3 fruit fly cellular contexts compared by ENCODE assay signal in genomic region chrX:10744315-10744767, dm6.
A peak's percentile ranks its signal among the peaks of the same experiment; 100 is the strongest.
TF ChIP-seq lines count a peak whose summit lies in the region.

ras (plus strand) TSS chrX:10744502.

- TF ChIP-seq CTCF in whole organism, embryonic (GFP tag; optimal IDR thresholded peaks at IDR 0.05; lab: Kevin White, UChicago): no peak

TF ChIP-seq in whole organism, adult, 20 proteins besides CTCF, POLR2A, EP300 and RAD21:
- TF ChIP-seq Clk (GFP tag; optimal IDR thresholded peaks at IDR 0.05; lab: Kevin White, UChicago) (no peak), pad (GFP tag; optimal IDR thresholded peaks at IDR 0.05; lab: Kevin White, UChicago) (peak; percentile 35), CG5204 (GFP tag; optimal IDR thresholded peaks at IDR 0.05; lab: Kevin White, UChicago) (no peak), bab1 (GFP tag; optimal IDR thresholded peaks at IDR 0.05; lab: Kevin White, UChicago) (no peak), cnc (optimal IDR thresholded peaks at IDR 0.05; lab: Kevin White, UChicago) (no peak), toe (GFP tag; optimal IDR thresholded peaks at IDR 0.05; lab: Kevin White, UChicago) (no peak), tj (GFP tag; optimal IDR thresholded peaks at IDR 0.05; lab: Kevin White, UChicago) (peak; percentile 23), Mnt (GFP tag; optimal IDR thresholded peaks at IDR 0.05; lab: Kevin White, UChicago) (peak; percentile 16), cic (GFP tag; optimal IDR thresholded peaks at IDR 0.05; lab: Kevin White, UChicago) (no peak), CG11617 (GFP tag; optimal IDR thresholded peaks at IDR 0.05; lab: Kevin White, UChicago) (no peak), ovo (GFP tag; optimal IDR thresholded peaks at IDR 0.05; lab: Kevin White, UChicago) (peak; percentile 88), CG12768 (GFP tag; optimal IDR thresholded peaks at IDR 0.05; lab: Kevin White, UChicago) (no peak), CG1620 (GFP tag; optimal IDR thresholded peaks at IDR 0.05; lab: Kevin White, UChicago) (no peak), CG14711 (tag; optimal IDR thresholded peaks at IDR 0.05; lab: Kevin White, UChicago) (no peak), CG33017 (tag; optimal IDR thresholded peaks at IDR 0.05; lab: Kevin White, UChicago) (no peak), CG7045 (GFP tag; optimal IDR thresholded peaks at IDR 0.05; lab: Kevin White, UChicago) (no peak), Hr96 (GFP tag; optimal IDR thresholded peaks at IDR 0.05; lab: Kevin White, UChicago) (no peak), Crg-1 (GFP tag; optimal IDR thresholded peaks at IDR 0.05; lab: Kevin White, UChicago) (no peak), CG7101 (tag; optimal IDR thresholded peaks at IDR 0.05; lab: Kevin White, UChicago) (no peak), kay (GFP tag; lab: Kevin White, UChicago; ENCODE audit: borderline replicate concordance) (no peak)

TF ChIP-seq in whole organism, embryonic, 481 proteins besides CTCF, POLR2A, EP300 and RAD21 (continues in another document):
- TF ChIP-seq Bteb2 (GFP tag; optimal IDR thresholded peaks at IDR 0.05; lab: Kevin White, UChicago) (no peak), Side (GFP tag; optimal IDR thresholded peaks at IDR 0.05; lab: Kevin White, UChicago) (peak; percentile 19), CG15696 (tag; optimal IDR thresholded peaks at IDR 0.05; lab: Kevin White, UChicago) (no peak), ems (GFP tag; optimal IDR thresholded peaks at IDR 0.05; lab: Kevin White, UChicago) (no peak), onecut (GFP tag; IDR thresholded peaks at IDR 0.05; lab: Robert Waterston, UW) (peak; percentile 96), Mrtf (GFP tag; IDR thresholded peaks at IDR 0.05; lab: Robert Waterston, UW) (no peak), CoRest (tag; optimal IDR thresholded peaks at IDR 0.05; lab: Kevin White, UChicago) (no peak), nerfin-1 (tag; optimal IDR thresholded peaks at IDR 0.05; lab: Kevin White, UChicago) (no peak), CG7987 (GFP tag; optimal IDR thresholded peaks at IDR 0.05; lab: Kevin White, UChicago) (peak; percentile 16), Tbp (GFP tag; optimal IDR thresholded peaks at IDR 0.05; lab: Kevin White, UChicago) (no peak), Sox100B (GFP tag; optimal IDR thresholded peaks at IDR 0.05; lab: Kevin White, UChicago) (no peak), HHEX (GFP tag; optimal IDR thresholded peaks at IDR 0.05; lab: Kevin White, UChicago) (no peak), slbo (GFP tag; IDR thresholded peaks at IDR 0.05; lab: Robert Waterston, UW) (no peak), CG11504 (tag; optimal IDR thresholded peaks at IDR 0.05; lab: Kevin White, UChicago) (peak; percentile 85), Aef1 (GFP tag; IDR thresholded peaks at IDR 0.05; lab: Robert Waterston, UW) (no peak), tll (GFP tag; optimal IDR thresholded peaks at IDR 0.05; lab: Kevin White, UChicago) (no peak), grn (GFP tag; optimal IDR thresholded peaks at IDR 0.05; lab: Kevin White, UChicago) (peak; percentile 60), chm (GFP tag; IDR thresholded peaks at IDR 0.05; lab: Robert Waterston, UW) (no peak), CG8290 (GFP tag; optimal IDR thresholded peaks at IDR 0.05; lab: Kevin White, UChicago) (no peak), CG8290 (tag; optimal IDR thresholded peaks at IDR 0.05; lab: Kevin White, UChicago) (peak in 1 of 2 experiments; percentile 38), CG8281 (tag; optimal IDR thresholded peaks at IDR 0.05; lab: Kevin White, UChicago) (peak; percentile 18), sd (tag; optimal IDR thresholded peaks at IDR 0.05; lab: Kevin White, UChicago) (peak; percentile 9), az2 (GFP tag; optimal IDR thresholded peaks at IDR 0.05; lab: Kevin White, UChicago) (no peak), crol (GFP tag; IDR thresholded peaks at IDR 0.05; lab: Robert Waterston, UW) (peak; percentile 93), CG11456 (GFP tag; IDR thresholded peaks at IDR 0.05; lab: Robert Waterston, UW) (no peak), Spps (tag; optimal IDR thresholded peaks at IDR 0.05; lab: Kevin White, UChicago) (no peak), klu (GFP tag; IDR thresholded peaks at IDR 0.05; lab: Robert Waterston, UW) (0 out of 2 replicates have a peak, but pooled peaks have one; percentile 26), CG3847 (GFP tag; IDR thresholded peaks at IDR 0.05; lab: Robert Waterston, UW) (no peak), caup (GFP tag; optimal IDR thresholded peaks at IDR 0.05; lab: Kevin White, UChicago; ENCODE audit: severe bottlenecking) (no peak), CG17829 (tag; optimal IDR thresholded peaks at IDR 0.05; lab: Kevin White, UChicago) (no peak), BtbVII (GFP tag; optimal IDR thresholded peaks at IDR 0.05; lab: Kevin White, UChicago) (no peak), bcd (GFP tag; optimal IDR thresholded peaks at IDR 0.05; lab: Kevin White, UChicago) (no peak), CG15601 (tag; optimal IDR thresholded peaks at IDR 0.05; lab: Kevin White, UChicago) (no peak), CG4617 (GFP tag; optimal IDR thresholded peaks at IDR 0.05; lab: Kevin White, UChicago; ENCODE audit: borderline replicate concordance) (no peak), pros (GFP tag; optimal IDR thresholded peaks at IDR 0.05; lab: Kevin White, UChicago) (peak; percentile 83), sc (optimal IDR thresholded peaks at IDR 0.05; lab: Kevin White, UChicago) (no peak), sc (GFP tag; optimal IDR thresholded peaks at IDR 0.05; lab: Kevin White, UChicago) (no peak), Deaf1 (tag; optimal IDR thresholded peaks at IDR 0.05; lab: Kevin White, UChicago) (peak; percentile 70), otp (GFP tag; IDR thresholded peaks at IDR 0.05; lab: Robert Waterston, UW) (no peak)

TF ChIP-seq in whole organism, prepupa, 60 proteins besides CTCF, POLR2A, EP300 and RAD21:
- TF ChIP-seq Eip93F (GFP tag; optimal IDR thresholded peaks at IDR 0.05; lab: Kevin White, UChicago): no peak
- TF ChIP-seq spab (GFP tag; optimal IDR thresholded peaks at IDR 0.05; lab: Kevin White, UChicago): no peak
- peak; percentile 11 for TF ChIP-seq CG6276 (GFP tag; optimal IDR thresholded peaks at IDR 0.05; lab: Kevin White, UChicago)
- peak; percentile 50 for TF ChIP-seq Eip78C (GFP tag; lab: Kevin White, UChicago)
- no peak for TF ChIP-seq Met (GFP tag; optimal IDR thresholded peaks at IDR 0.05; lab: Kevin White, UChicago)
TF ChIP-seq in whole organism, prepupa: peak in this region for 2.
